Fruit fly (Drosophila melanogaster) whole organism: ENCODE measurements around the gene CG34174.
A peak's percentile ranks its signal among the peaks of the same experiment; 100 is the strongest.

Source experiments
- CG8478 ChIP-seq: fragments of >200 bp; optimal IDR thresholded peaks from 2 replicates; lab custom pipeline; 2018; ENCODE audit warnings: inconsistent platforms
- Dll ChIP-seq: fragments of >200 bp; optimal IDR thresholded peaks from 2 replicates; lab custom pipeline; 2017
- EcR ChIP-seq, 2 experiments: fragments of >200 bp; optimal IDR thresholded peaks; 2 replicates each; lab custom pipeline; 2017; ENCODE audit warnings: missing biosample characterization in 2 of 2, missing genetic modification characterization in 2 of 2, missing genetic modification reagents in 2 of 2
- pan ChIP-seq: fragments of >200 bp; optimal IDR thresholded peaks from 2 replicates; lab custom pipeline; 2017
- psq ChIP-seq: fragments of >200 bp; optimal IDR thresholded peaks from 2 replicates; lab custom pipeline; 2017
- usp ChIP-seq: fragments of >200 bp; optimal IDR thresholded peaks from 2 replicates; lab custom pipeline; 2017; ENCODE audit warnings: missing biosample characterization, missing genetic modification characterization, mixed read lengths

The CG34174 gene

DNA sequence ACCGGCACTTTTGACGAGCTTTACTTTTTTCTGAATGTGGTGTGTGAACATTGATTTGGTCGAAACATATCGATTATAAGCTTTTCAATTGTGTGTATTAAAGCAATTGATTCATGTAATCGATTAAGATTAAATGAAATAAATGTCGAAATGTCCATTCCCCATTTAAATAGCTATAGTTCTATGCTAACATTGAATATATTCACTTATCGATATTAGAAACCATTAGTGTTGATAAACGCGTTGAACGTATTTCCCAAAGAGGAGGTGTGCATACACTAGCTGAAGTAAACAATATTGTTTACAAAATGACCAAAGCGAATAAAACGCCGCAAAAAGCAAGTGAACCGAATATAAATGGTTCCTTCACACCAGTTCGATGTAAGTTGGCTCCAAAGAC lies at the start of gene CG34174, which contains the start of gene Uch:
TSS of gene CG34174 (plus strand) at position 263 of the 400 bp plus-strand sequence.
TSS of gene Uch (minus strand) at position 208 of the 400 bp plus-strand sequence.
- no peak for TF ChIP-seq CG8478
- TF ChIP-seq pan (lab: Kevin White, UChicago): no peak
- TF ChIP-seq usp (GFP tag; lab: Kevin White, UChicago): no peak
- no peak for TF ChIP-seq Dll
- TF ChIP-seq EcR (GFP tag; optimal IDR thresholded peaks at IDR 0.05; lab: Kevin White, UChicago): no peak
- no peak for TF ChIP-seq psq

DNA sequence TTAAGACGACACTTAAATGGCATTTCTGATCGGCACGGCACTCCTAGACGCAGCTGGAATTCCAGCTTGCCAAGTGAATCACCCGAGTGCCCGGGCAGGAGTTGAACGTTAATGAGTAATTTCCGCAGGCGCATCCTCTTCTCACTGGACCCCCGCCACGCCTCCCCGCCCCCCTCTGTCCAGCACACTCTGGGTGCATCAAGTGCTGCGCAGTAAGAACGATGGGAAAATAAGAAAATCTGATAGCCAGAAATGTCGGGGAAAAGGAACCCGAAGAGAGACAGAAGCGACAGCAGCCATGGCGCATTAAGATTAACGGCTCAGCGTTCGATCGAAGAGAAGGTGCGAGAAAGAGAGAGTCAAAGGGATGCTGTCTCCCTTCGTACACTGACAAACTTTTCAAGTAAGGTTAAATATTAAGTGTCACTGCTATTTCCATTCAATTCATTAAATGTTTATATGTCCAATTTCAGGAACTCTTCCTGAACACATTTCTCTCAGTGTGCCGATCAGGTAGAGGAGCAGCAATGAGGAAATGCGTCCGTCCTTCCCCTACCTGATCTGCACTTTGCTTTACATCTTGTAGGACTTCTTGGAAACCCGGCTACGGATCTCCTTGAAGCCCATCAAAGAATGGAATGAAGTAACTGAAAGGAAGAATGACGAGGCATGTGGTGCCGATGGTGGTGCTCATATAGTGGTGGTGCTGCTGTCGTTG lies 49.4 kb upstream of the CG34174 start:
- no peak for TF ChIP-seq EcR (GFP tag; optimal IDR thresholded peaks at IDR 0.05; lab: Kevin White, UChicago)
- no peak for TF ChIP-seq usp (GFP tag; lab: Kevin White, UChicago)
- no peak for TF ChIP-seq CG8478

DNA sequence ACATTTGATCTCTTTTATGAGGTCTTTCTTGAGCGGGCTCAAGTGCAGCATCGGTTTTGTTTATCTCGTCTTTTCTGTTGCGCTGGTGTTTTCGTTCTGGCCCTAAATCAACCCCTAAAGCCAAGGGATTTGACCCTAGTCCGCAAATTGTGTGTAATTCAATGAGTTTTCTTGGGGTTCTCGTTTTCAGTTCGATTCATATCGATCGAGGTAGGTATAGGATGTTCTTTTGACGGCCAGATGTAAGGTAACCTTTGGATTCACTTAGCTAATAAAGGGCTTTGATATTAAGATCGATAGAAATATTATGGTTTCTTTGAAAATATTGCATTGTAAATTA lies 48.9 kb upstream of the CG34174 start:
- no peak for TF ChIP-seq EcR (GFP tag; optimal IDR thresholded peaks at IDR 0.05; lab: Kevin White, UChicago)
- TF ChIP-seq psq: no peak
- TF ChIP-seq CG8478: no peak
- no peak for TF ChIP-seq Dll
- no peak for TF ChIP-seq pan (lab: Kevin White, UChicago)
- TF ChIP-seq usp (GFP tag; lab: Kevin White, UChicago): no peak

DNA sequence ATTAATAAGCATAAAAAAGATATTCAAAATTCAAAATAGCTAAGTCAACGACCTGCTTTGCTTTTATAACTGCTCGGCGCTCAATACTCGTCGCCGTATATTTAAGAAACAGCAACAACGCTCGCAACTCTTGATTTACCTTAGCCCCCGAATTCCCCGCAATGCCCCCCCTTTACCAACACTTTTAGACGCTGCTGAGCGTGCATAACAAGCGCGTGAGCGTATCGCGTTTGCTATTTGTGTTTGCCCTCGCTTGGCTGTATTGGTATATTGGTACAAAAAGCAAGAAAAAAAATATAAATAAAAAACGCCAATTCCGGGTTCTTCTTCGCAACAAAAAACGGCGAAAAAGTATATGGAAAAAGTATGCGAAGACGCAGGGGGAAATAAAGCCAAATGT lies 48.2 kb upstream of the CG34174 start:
- TF ChIP-seq EcR (GFP tag; optimal IDR thresholded peaks at IDR 0.05; lab: Kevin White, UChicago) (peak in 1 of 2 experiments; percentile 31), usp (GFP tag; lab: Kevin White, UChicago) (no peak)

DNA sequence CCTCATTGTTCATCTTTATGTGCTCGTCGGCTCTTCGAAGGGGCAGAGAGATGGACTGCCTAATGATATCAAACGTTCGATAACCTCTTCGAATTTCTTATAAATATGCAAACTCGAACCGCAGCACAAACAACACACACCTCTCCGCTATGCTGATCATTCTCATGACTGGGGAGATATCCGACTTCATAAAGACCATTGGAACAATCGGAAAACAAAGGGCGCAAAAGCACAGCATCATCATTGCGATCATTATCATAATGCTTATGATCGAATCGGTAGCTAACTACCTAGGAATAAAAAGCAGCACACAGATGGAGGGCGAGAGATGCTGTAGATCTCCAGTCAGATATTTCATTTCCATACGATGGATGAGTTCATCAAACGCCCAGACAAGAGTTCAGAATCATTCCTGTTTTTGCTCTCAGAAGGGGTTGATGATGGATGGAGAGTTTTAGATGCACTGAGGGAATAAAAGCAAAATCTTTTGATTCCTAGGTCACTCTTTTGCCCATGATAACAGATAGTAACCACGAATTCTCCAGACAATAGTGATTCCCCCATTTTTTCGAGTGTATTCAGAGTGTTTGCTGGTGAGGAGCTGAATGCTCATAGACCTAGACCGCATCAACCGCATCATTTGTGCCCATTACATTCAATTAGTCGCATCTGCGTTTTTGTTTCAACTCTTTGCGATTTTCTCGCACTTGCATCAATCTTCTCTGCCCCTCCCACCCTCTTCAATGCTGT lies 46.9 kb upstream of the CG34174 start:
- TF ChIP-seq psq: no peak
- peak in 1 of 2 experiments; percentile 29 for TF ChIP-seq EcR (GFP tag; optimal IDR thresholded peaks at IDR 0.05; lab: Kevin White, UChicago)

DNA sequence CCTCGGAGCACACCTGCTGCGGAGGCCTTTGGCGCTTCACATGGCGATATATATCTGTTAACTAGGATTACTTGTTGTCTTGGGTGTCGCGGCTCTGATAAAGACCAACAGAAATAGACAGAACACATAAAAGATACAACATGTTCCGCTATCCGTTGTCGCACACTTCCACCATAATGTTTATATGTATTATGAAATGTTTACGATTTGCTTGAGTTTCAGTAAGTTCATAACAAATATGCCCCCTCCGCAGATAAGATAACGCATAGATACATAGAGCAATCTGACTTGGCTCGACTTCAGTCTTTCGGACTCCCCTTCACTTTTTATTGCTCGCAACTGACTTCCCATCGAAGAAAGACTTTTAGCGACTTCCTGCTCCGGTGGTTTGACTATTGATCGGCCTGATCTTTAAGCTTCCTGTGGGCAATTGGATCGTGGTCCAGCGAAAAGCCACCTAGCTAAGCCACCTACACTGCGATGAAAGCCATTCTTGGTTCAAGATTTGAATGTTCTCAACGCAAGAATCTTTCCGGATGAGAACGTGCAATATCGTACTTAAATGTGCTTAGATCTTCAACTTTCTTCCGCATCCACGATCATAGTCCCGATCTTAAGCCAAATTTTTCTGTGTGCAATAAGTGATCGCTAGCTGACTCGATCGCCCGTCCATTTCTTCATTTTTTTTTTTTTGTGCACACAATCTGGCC lies 45.7 kb upstream of the CG34174 start:
- no peak for TF ChIP-seq psq
- TF ChIP-seq EcR (GFP tag; optimal IDR thresholded peaks at IDR 0.05; lab: Kevin White, UChicago): no peak
- no peak for TF ChIP-seq pan (lab: Kevin White, UChicago)

DNA sequence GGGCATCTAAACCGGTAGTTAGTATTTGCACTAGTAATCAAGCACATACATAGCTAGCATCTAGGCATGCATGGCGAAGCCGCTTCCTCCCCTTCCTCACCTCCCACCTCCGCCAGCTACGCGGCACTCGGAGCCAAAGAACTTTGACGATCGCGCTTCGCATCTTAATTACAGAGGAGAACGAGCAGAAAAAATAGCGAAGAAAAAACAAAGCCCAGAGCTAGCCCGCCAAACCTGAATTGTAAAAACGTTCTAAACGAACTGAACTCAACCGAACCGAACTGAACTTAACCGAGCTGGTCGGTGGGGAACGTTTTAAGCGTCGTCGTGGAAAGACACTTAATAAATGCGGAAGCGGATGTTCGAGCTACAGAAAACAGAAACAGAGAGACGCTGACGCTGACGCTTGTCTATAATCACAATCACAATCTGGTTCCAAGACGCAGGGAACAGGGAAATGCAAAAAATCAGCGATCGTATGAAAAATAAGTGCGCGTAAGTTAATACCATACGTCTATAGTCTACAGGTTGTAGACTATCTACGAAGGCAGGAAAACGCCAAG lies 45.1 kb upstream of the CG34174 start:
- TF ChIP-seq EcR (GFP tag; optimal IDR thresholded peaks at IDR 0.05; lab: Kevin White, UChicago) (peak in 1 of 2 experiments; percentile 79), CG8478 (no peak)

DNA sequence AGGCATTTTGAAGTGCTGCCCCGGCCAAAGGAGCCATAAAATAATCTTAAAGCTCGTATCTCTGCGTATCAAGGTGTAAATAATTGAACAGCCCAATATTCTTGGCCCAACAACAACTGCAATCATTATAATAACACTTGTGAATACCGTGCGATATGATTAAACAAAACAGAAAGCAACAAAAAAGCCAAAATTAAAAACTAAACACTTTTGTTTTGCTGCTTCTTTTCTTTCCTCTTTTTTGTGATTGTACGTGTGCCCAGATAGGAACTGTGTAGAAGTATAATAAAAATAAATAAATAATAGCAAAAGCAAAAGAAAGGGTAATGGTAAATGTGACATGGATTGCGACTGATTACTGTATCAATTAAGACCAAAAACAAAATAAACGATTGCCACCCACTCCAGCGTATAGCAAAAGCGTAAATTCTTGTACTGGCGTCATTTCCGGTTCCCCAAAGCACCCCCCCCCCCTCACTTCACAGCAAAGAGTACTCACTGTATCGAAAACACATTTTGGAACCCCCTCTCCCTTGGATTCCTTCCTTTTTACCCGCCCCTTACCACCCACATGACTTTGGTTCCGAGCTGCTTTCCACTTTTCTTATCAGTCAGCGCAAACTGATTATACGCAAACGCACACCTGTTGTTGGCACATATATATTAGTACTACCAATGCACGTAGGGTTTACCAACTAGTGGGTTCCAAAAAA lies 42.5 kb upstream of the CG34174 start:
- TF ChIP-seq EcR (GFP tag; optimal IDR thresholded peaks at IDR 0.05; lab: Kevin White, UChicago) (no peak), usp (GFP tag; lab: Kevin White, UChicago) (no peak), psq (no peak)

DNA sequence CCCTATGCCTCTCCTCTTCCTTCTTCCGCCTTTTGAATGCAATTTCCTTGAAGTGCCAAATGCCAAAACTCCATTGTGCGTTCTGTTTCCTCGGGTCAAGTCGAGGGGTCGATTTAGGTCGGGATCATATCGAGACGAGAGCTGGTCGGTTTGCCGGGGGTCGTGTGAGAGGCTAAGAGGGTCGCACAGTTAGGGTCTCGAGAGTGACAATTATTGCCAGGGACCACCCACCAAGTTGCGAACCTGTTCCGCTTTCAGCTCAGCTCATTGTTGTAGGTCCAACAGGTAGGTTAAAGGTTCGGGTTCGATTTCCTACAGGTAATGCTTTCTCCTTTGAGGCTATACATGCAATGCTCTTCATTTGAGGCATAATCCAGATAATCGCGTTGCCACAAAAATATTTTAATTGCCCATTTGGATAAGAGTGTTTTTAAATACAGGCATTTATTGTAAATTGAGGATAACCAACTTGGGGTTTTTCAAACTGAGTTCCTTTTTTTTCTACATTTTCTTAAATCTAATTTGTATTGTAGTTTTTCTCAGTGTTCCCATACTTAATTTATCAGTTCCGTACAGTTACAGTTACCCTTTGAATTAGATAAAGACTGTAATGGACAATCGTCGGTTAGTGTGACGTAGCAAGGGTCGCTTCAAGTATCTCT lies 41.5 kb upstream of the CG34174 start:
- TF ChIP-seq usp (GFP tag; lab: Kevin White, UChicago) (no peak), psq (no peak), CG8478 (no peak), pan (lab: Kevin White, UChicago) (no peak), EcR (GFP tag; optimal IDR thresholded peaks at IDR 0.05; lab: Kevin White, UChicago) (no peak), Dll (no peak)

DNA sequence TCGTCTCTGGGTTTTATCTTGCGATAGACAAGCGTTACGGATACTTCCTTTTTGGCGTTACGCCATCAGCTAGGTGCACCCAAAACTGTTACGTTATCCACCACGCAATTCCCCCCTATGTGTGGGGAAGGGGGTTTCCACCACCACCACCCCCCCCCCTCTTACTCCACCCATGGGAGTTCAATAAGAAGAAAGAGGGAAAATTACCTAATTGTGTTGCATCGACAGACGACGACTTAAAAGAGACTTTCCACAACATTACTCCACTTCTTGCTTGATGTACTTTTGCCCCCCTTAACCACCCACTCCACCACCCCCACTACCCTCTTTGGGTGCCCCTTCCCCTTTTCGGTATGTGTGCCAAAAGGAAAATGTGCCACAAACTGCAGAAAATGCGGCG lies 40.9 kb upstream of the CG34174 start:
- TF ChIP-seq CG8478 (no peak), EcR (GFP tag; optimal IDR thresholded peaks at IDR 0.05; lab: Kevin White, UChicago) (no peak), pan (lab: Kevin White, UChicago) (no peak)

DNA sequence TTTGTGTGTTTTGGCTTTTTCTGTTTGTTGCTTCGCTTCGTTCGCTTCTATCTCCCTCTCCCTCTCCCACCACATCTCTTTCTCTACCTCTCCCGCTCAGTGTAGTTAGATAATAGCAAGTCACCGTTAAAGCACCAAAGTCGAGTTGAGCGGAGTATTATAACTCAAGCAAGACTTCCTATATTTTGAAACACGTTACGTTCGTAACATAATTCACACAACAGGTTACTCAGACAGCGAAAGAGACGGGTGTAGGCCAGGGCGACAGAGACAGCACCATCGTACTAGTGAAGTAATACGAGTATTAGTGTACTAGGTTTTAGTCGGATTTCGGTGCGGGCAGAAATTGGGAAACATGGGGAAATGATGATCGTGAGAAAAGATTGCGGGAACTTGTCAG lies 40.5 kb upstream of the CG34174 start:
- no peak for TF ChIP-seq Dll
- TF ChIP-seq psq: no peak
- no peak for TF ChIP-seq CG8478
- TF ChIP-seq pan (lab: Kevin White, UChicago): no peak
